Worm (Caenorhabditis elegans): ENCODE data around the gene mans-3.
A peak's percentile ranks its signal among the peaks of the same experiment; 100 is the strongest.

mans-3 gene

ce11 chrX:5131760-5132159 lies 33.4 kb upstream of the mans-3 start:
- no peak for TF ChIP-seq madf-3 (GFP tag; IDR thresholded peaks at IDR 0.05)
- no peak for TF ChIP-seq ets-4 (GFP tag; optimal IDR thresholded peaks at IDR 0.05)
- TF ChIP-seq gei-17 (GFP tag; optimal IDR thresholded peaks at IDR 0.05) = no peak
- TF ChIP-seq zfh-2 (GFP tag; conservative IDR thresholded peaks at IDR 0.05) = no peak
- TF ChIP-seq mes-4 (tag; optimal IDR thresholded peaks at IDR 0.05) = no peak
- TF ChIP-seq snpc-1.1 (tag; optimal IDR thresholded peaks at IDR 0.05; ENCODE audit: insufficient read depth) = no peak
- TF ChIP-seq nfya-1 (tag; optimal IDR thresholded peaks at IDR 0.05; ENCODE audit: borderline replicate concordance, insufficient read depth) = no peak
- no peak for TF ChIP-seq pbrm-1 (GFP tag; IDR thresholded peaks at IDR 0.05)
- TF ChIP-seq Y56A3A.18 (GFP tag; IDR thresholded peaks at IDR 0.05) = no peak
- TF ChIP-seq K11D2.4 (GFP tag; IDR thresholded peaks at IDR 0.05) = no peak
- no peak for TF ChIP-seq aptf-3 (GFP tag; IDR thresholded peaks at IDR 0.05)
- TF ChIP-seq unc-62 (GFP tag; optimal IDR thresholded peaks at IDR 0.05) = no peak
- TF ChIP-seq ama-1 (optimal IDR thresholded peaks at IDR 0.05) = no peak
- TF ChIP-seq ama-1 (GFP tag; optimal IDR thresholded peaks at IDR 0.05) = no peak
- no peak for TF ChIP-seq aptf-2 (GFP tag; conservative IDR thresholded peaks at IDR 0.05)
- TF ChIP-seq F49E8.2 (tag; optimal IDR thresholded peaks at IDR 0.05; ENCODE audit: insufficient read depth) = no peak
- TF ChIP-seq snpc-4 (GFP tag; optimal IDR thresholded peaks at IDR 0.05) = no peak
- TF ChIP-seq snpc-4 (tag; optimal IDR thresholded peaks at IDR 0.05) = no peak

- no peak for TF ChIP-seq die-1 (tag; optimal IDR thresholded peaks at IDR 0.05)
Measured at ce11 chrX:5133980-5134379, 31.2 kb upstream of the mans-3 start, which contains the start of gene tbc-7. TSS of gene tbc-7 (plus strand) at chrX:5134280.

- no peak for TF ChIP-seq lin-54 (GFP tag; optimal IDR thresholded peaks at IDR 0.05)
- peak; percentile 24 for TF ChIP-seq ztf-26 (tag; optimal IDR thresholded peaks at IDR 0.05)
Measured at ce11 chrX:5135548-5135947, 29.6 kb upstream of the mans-3 start.

ce11 chrX:5137716-5138470 lies 27.3 kb upstream of the mans-3 start:
- no peak for TF ChIP-seq nfya-2 (GFP tag; IDR thresholded peaks at IDR 0.05)
- no peak for TF ChIP-seq lsy-27 (tag; optimal IDR thresholded peaks at IDR 0.05; ENCODE audit: borderline replicate concordance, insufficient read depth)
- TF ChIP-seq attf-5 (GFP tag; optimal IDR thresholded peaks at IDR 0.05) = no peak
- TF ChIP-seq F57A8.1 (GFP tag; optimal IDR thresholded peaks at IDR 0.05) = no peak
- no peak for TF ChIP-seq Y53F4B.3 (GFP tag; IDR thresholded peaks at IDR 0.05)
- TF ChIP-seq dpl-1 (GFP tag; optimal IDR thresholded peaks at IDR 0.05) = no peak
- TF ChIP-seq sdz-38 (tag; optimal IDR thresholded peaks at IDR 0.05) = no peak
- no peak for TF ChIP-seq F52B5.7 (tag; optimal IDR thresholded peaks at IDR 0.05)
- TF ChIP-seq madf-6 (GFP tag; IDR thresholded peaks at IDR 0.05) = no peak
- TF ChIP-seq repo-1 (tag; optimal IDR thresholded peaks at IDR 0.05) = no peak
- no peak for TF ChIP-seq somi-1 (GFP tag; optimal IDR thresholded peaks at IDR 0.05)
- TF ChIP-seq ccch-3 (GFP tag; optimal IDR thresholded peaks at IDR 0.05) = no peak
- TF ChIP-seq ceh-100 (GFP tag; IDR thresholded peaks at IDR 0.05) = no peak
- no peak for TF ChIP-seq ztf-28 (GFP tag; IDR thresholded peaks at IDR 0.05)
- no peak for TF ChIP-seq athp-1 (tag; optimal IDR thresholded peaks at IDR 0.05)
- no peak for TF ChIP-seq nhr-27 (tag; optimal IDR thresholded peaks at IDR 0.05)
